Worm (Caenorhabditis elegans) whole organism, L4/young adult: Measurements from ENCODE around the gene kars-1.

ENCODE experiments used
- W03F9.2 ChIP-seq: fragments of 150-350 bp; optimal IDR thresholded peaks from 2 replicates; lab custom pipeline; 2014; ENCODE audit warnings: missing biosample characterization, missing genetic modification characterization
- dao-5 ChIP-seq: sonication (generic microtip); optimal IDR thresholded peaks from 2 replicates; lab custom pipeline; 2016; ENCODE audit warnings: missing genotype, missing genetic modification characterization, moderate library complexity, missing compliant biosample characterization
- him-1 ChIP-seq: sonication (generic microtip); optimal IDR thresholded peaks from 2 replicates; lab custom pipeline; 2016; ENCODE audit warnings: missing genotype, missing genetic modification reagents, missing genetic modification characterization, missing compliant biosample characterization

Gene kars-1

ce11 chrII:7060791-7061190, 11.4 kb downstream of the kars-1 start:
- TF ChIP-seq him-1 (tag; lab: Kevin White, UChicago) (no peak), dao-5 (tag; lab: Kevin White, UChicago) (no peak), W03F9.2 (tag; lab: Kevin White, UChicago) (no peak)

- TF ChIP-seq dao-5 (tag; lab: Kevin White, UChicago): no peak
- TF ChIP-seq W03F9.2 (tag; lab: Kevin White, UChicago): no peak
- no peak for TF ChIP-seq him-1 (tag; lab: Kevin White, UChicago)
Measured at ce11 chrII:7060202-7060601, 12.0 kb downstream of the kars-1 start.

ce11 chrII:7059274-7059757, 12.9 kb downstream of the kars-1 start:
- no peak for TF ChIP-seq him-1 (tag; lab: Kevin White, UChicago)
- TF ChIP-seq W03F9.2 (tag; lab: Kevin White, UChicago): peak; percentile 21

- TF ChIP-seq him-1 (tag; lab: Kevin White, UChicago) (no peak), dao-5 (tag; lab: Kevin White, UChicago) (no peak), W03F9.2 (tag; lab: Kevin White, UChicago) (no peak)
Measured at ce11 chrII:7057860-7058259, 14.4 kb downstream of the kars-1 start, which contains the start of gene cth-2. TSS of gene cth-2 (minus strand) at chrII:7057960.

ce11 chrII:7056328-7056727, 15.9 kb downstream of the kars-1 start:
- no peak for TF ChIP-seq dao-5 (tag; lab: Kevin White, UChicago)
- no peak for TF ChIP-seq him-1 (tag; lab: Kevin White, UChicago)
- no peak for TF ChIP-seq W03F9.2 (tag; lab: Kevin White, UChicago)

- TF ChIP-seq him-1 (tag; lab: Kevin White, UChicago): no peak
- no peak for TF ChIP-seq W03F9.2 (tag; lab: Kevin White, UChicago)
- no peak for TF ChIP-seq dao-5 (tag; lab: Kevin White, UChicago)
Measured at ce11 chrII:7054987-7055386, 17.2 kb downstream of the kars-1 start, which contains the start of gene ZK1127.3. TSS of gene ZK1127.3 (plus strand) at chrII:7055287.

ce11 chrII:7053649-7054048, 18.6 kb downstream of the kars-1 start, which contains the start of gene ZK1127.4:
TSS of gene ZK1127.4 (plus strand) at chrII:7053949.
- TF ChIP-seq W03F9.2 (tag; lab: Kevin White, UChicago): no peak
- no peak for TF ChIP-seq him-1 (tag; lab: Kevin White, UChicago)
- TF ChIP-seq dao-5 (tag; lab: Kevin White, UChicago): no peak

- no peak for TF ChIP-seq dao-5 (tag; lab: Kevin White, UChicago)
Measured at ce11 chrII:7053001-7053400, 19.2 kb downstream of the kars-1 start, which contains the start of gene ZK1127.13. TSS of gene ZK1127.13 (plus strand) at chrII:7053301.

- no peak for TF ChIP-seq W03F9.2 (tag; lab: Kevin White, UChicago)
- TF ChIP-seq him-1 (tag; lab: Kevin White, UChicago): no peak
- no peak for TF ChIP-seq dao-5 (tag; lab: Kevin White, UChicago)
Measured at ce11 chrII:7051778-7052177, 20.4 kb downstream of the kars-1 start, which contains the start of gene ZK1127.12. TSS of gene ZK1127.12 (plus strand) at chrII:7052078.

- TF ChIP-seq dao-5 (tag; lab: Kevin White, UChicago) (no peak), W03F9.2 (tag; lab: Kevin White, UChicago) (peak; percentile 74), him-1 (tag; lab: Kevin White, UChicago) (no peak)
Measured at ce11 chrII:7050021-7050722, 22.0 kb downstream of the kars-1 start, which contains the start of the genes tcer-1 and ZK1127.5. TSS of gene tcer-1 (minus strand) at chrII:7050071. TSS of gene ZK1127.5 (plus strand) at chrII:7050672.

ce11 chrII:7049470-7049869, 22.7 kb downstream of the kars-1 start:
- TF ChIP-seq dao-5 (tag; lab: Kevin White, UChicago) (no peak), W03F9.2 (tag; lab: Kevin White, UChicago) (no peak), him-1 (tag; lab: Kevin White, UChicago) (no peak)

ce11 chrII:7037659-7038342, 34.4 kb downstream of the kars-1 start, which contains the start of gene cin-4:
TSS of gene cin-4 (plus strand) at chrII:7038292.
- TF ChIP-seq W03F9.2 (tag; lab: Kevin White, UChicago) (no peak), dao-5 (tag; lab: Kevin White, UChicago) (no peak), him-1 (tag; lab: Kevin White, UChicago) (no peak)

- TF ChIP-seq dao-5 (tag; lab: Kevin White, UChicago) (no peak), him-1 (tag; lab: Kevin White, UChicago) (no peak), W03F9.2 (tag; lab: Kevin White, UChicago) (no peak)
Measured at ce11 chrII:7031137-7031697, 41.0 kb downstream of the kars-1 start.
